Fruit fly (Drosophila melanogaster) whole organism, prepupa: ENCODE results near the gene CG15528.

Experiments
- Blimp-1 ChIP-seq: fragments of 200-800 bp; sonication (Bioruptor generic); optimal IDR thresholded peaks from 3 replicates; lab custom pipeline; 2017; ENCODE audit warnings: missing biosample characterization, missing genetic modification characterization, mild to moderate bottlenecking, moderate library complexity, missing genetic modification reagents
- CG10669 ChIP-seq: fragments of 200-800 bp; sonication (Bioruptor generic); optimal IDR thresholded peaks from 3 replicates; lab custom pipeline; 2018; ENCODE audit warnings: missing biosample characterization, mild to moderate bottlenecking, missing genetic modification characterization, moderate library complexity
- CG11294 ChIP-seq: fragments of 200-800 bp; sonication (Bioruptor generic); IDR thresholded peaks from 2 replicates; pipeline ENCODE4 v1.3.6; 2022; ENCODE audit warnings: missing biosample characterization, missing genetic modification characterization
- CG15336 ChIP-seq: fragments of 200-800 bp; sonication (Bioruptor generic); IDR thresholded peaks from 2 replicates; pipeline ENCODE4 v1.3.6; 2022; ENCODE audit warnings: missing biosample characterization, missing genetic modification characterization
- CG1621 ChIP-seq: fragments of 200-800 bp; sonication (Bioruptor generic); optimal IDR thresholded peaks from 3 replicates; lab custom pipeline; 2018; ENCODE audit warnings: missing biosample characterization, mild to moderate bottlenecking, missing genetic modification characterization
- CG16779 ChIP-seq: fragments of 200-800 bp; sonication (Bioruptor generic); optimal IDR thresholded peaks from 3 replicates; lab custom pipeline; 2017; ENCODE audit warnings: missing biosample characterization, mild to moderate bottlenecking, missing genetic modification characterization
- CG3032 ChIP-seq: fragments of 200-800 bp; optimal IDR thresholded peaks from 2 replicates; lab custom pipeline; 2019; ENCODE audit warnings: missing biosample characterization, mild to moderate bottlenecking, missing genetic modification characterization, moderate library complexity
- CG31627 ChIP-seq: fragments of 200-800 bp; sonication (Bioruptor generic); optimal IDR thresholded peaks from 3 replicates; lab custom pipeline; 2016; ENCODE audit warnings: missing biosample characterization, missing genetic modification characterization
- CG32006 ChIP-seq: fragments of 200-800 bp; sonication (Bioruptor generic); optimal IDR thresholded peaks from 3 replicates; lab custom pipeline; 2017; ENCODE audit warnings: missing biosample characterization, mild to moderate bottlenecking, missing genetic modification characterization
- CG34406 ChIP-seq: fragments of 200-800 bp; sonication (Bioruptor generic); optimal IDR thresholded peaks from 3 replicates; lab custom pipeline; 2016; ENCODE audit warnings: missing biosample characterization, missing genetic modification characterization
- CG4318 ChIP-seq: fragments of 200-800 bp; sonication (Bioruptor generic); optimal IDR thresholded peaks from 3 replicates; lab custom pipeline; 2017; ENCODE audit warnings: missing biosample characterization, mild to moderate bottlenecking, missing genetic modification characterization
- CG6163 ChIP-seq: fragments of 200-800 bp; sonication (Bioruptor generic); IDR thresholded peaks from 3 replicates; pipeline ENCODE4 v1.3.6; 2022; ENCODE audit warnings: missing biosample characterization, missing genetic modification characterization
- CG6276 ChIP-seq: fragments of 200-800 bp; sonication (Bioruptor generic); optimal IDR thresholded peaks from 2 replicates; lab custom pipeline; 2017; ENCODE audit warnings: missing biosample characterization, mild to moderate bottlenecking, missing genetic modification characterization
- CG6808 ChIP-seq: fragments of 200-800 bp; sonication (Bioruptor generic); optimal IDR thresholded peaks from 3 replicates; lab custom pipeline; 2017; ENCODE audit warnings: missing biosample characterization, missing genetic modification characterization, mild to moderate bottlenecking, moderate library complexity, missing genetic modification reagents
- CG6854 ChIP-seq: fragments of 200-800 bp; sonication (Bioruptor generic); optimal IDR thresholded peaks from 2 replicates; lab custom pipeline; 2017; ENCODE audit warnings: missing biosample characterization, mild to moderate bottlenecking, missing genetic modification characterization
- CG8119 ChIP-seq: fragments of 200-800 bp; sonication (Bioruptor generic); IDR thresholded peaks from 3 replicates; pipeline ENCODE4 v1.3.6; 2022; ENCODE audit warnings: missing biosample characterization, missing genetic modification characterization
- CG8632 ChIP-seq: fragments of 200-800 bp; sonication (Bioruptor generic); optimal IDR thresholded peaks from 3 replicates; lab custom pipeline; 2016; ENCODE audit warnings: missing biosample characterization, missing genetic modification characterization
- CG9139 ChIP-seq: fragments of 200-800 bp; sonication (Bioruptor generic); optimal IDR thresholded peaks from 3 replicates; lab custom pipeline; 2017; ENCODE audit warnings: missing biosample characterization, mild to moderate bottlenecking, missing genetic modification characterization
- Eip75B ChIP-seq: fragments of 200-800 bp; sonication (Bioruptor generic); optimal IDR thresholded peaks from 3 replicates; lab custom pipeline; 2016; ENCODE audit warnings: missing biosample characterization, missing genetic modification characterization
- Eip78C ChIP-seq: fragments of 200-800 bp; sonication (Bioruptor generic); peaks from one replicate; lab custom pipeline; 2016; ENCODE audit warnings: missing biosample characterization, missing genetic modification characterization
- Ets21C ChIP-seq: fragments of 200-800 bp; sonication (Bioruptor generic); optimal IDR thresholded peaks from 3 replicates; lab custom pipeline; 2016; ENCODE audit warnings: missing biosample characterization, missing genetic modification characterization
- Ets96B ChIP-seq: fragments of 200-800 bp; optimal IDR thresholded peaks from 2 replicates; lab custom pipeline; 2019; ENCODE audit warnings: missing biosample characterization, mild to moderate bottlenecking, missing genetic modification characterization, moderate library complexity
- Gug ChIP-seq: fragments of 200-800 bp; sonication (Bioruptor generic); IDR thresholded peaks from 2 replicates; pipeline ENCODE4 v1.3.6; 2022; ENCODE audit warnings: missing biosample characterization, missing genetic modification characterization
- Hr4 ChIP-seq: fragments of 200-800 bp; sonication (Bioruptor generic); optimal IDR thresholded peaks from 3 replicates; lab custom pipeline; 2016; ENCODE audit warnings: missing biosample characterization, missing genetic modification characterization
- Lpt ChIP-seq: fragments of 200-800 bp; sonication (Bioruptor generic); optimal IDR thresholded peaks from 3 replicates; lab custom pipeline; 2016; ENCODE audit warnings: missing biosample characterization, missing genetic modification characterization
- Sox102F ChIP-seq: fragments of 200-800 bp; sonication (Bioruptor generic); optimal IDR thresholded peaks from 2 replicates; lab custom pipeline; 2016; ENCODE audit warnings: missing biosample characterization, mild to moderate bottlenecking, missing genetic modification characterization
- Sox15 ChIP-seq: fragments of 200-800 bp; sonication (Bioruptor generic); optimal IDR thresholded peaks from 3 replicates; lab custom pipeline; 2016; ENCODE audit warnings: missing biosample characterization, missing genetic modification characterization
- acj6 ChIP-seq: fragments of 200-800 bp; sonication (Bioruptor generic); optimal IDR thresholded peaks from 3 replicates; lab custom pipeline; 2016; ENCODE audit warnings: missing biosample characterization, missing genetic modification characterization
- cyc ChIP-seq: fragments of 200-800 bp; sonication (Bioruptor generic); optimal IDR thresholded peaks from 3 replicates; lab custom pipeline; 2016; ENCODE audit warnings: missing biosample characterization, missing genetic modification characterization
- dsx ChIP-seq: fragments of 200-800 bp; optimal IDR thresholded peaks from 3 replicates; lab custom pipeline; 2019; ENCODE audit warnings: missing biosample characterization, mild to moderate bottlenecking, missing genetic modification characterization, moderate library complexity; ENCODE audit not compliant: poor library complexity, severe bottlenecking
- eg ChIP-seq: fragments of 200-800 bp; sonication (Bioruptor generic); IDR thresholded peaks from 3 replicates; pipeline ENCODE4 v1.3.6; 2022; ENCODE audit warnings: missing biosample characterization, missing genetic modification characterization
- fd59A ChIP-seq: fragments of 200-800 bp; sonication (Bioruptor generic); optimal IDR thresholded peaks from 2 replicates; lab custom pipeline; 2017; ENCODE audit warnings: missing biosample characterization, mild to moderate bottlenecking, missing genetic modification characterization, missing genetic modification reagents
- fd85E ChIP-seq: fragments of 200-800 bp; sonication (Bioruptor generic); optimal IDR thresholded peaks from 3 replicates; lab custom pipeline; 2016; ENCODE audit warnings: missing biosample characterization, missing genetic modification characterization
- spab ChIP-seq: fragments of 200-800 bp; sonication (Bioruptor generic); optimal IDR thresholded peaks from 2 replicates; lab custom pipeline; 2017; ENCODE audit warnings: missing biosample characterization, mild to moderate bottlenecking, missing genetic modification characterization, missing genetic modification reagents
- ss ChIP-seq, 2 experiments: fragments of 200-800 bp; sonication (Bioruptor generic); optimal IDR thresholded peaks; 2 replicates in 1 of 2; 3 replicates in 1 of 2; lab custom pipeline; 2017 to 2018; ENCODE audit warnings: mild to moderate bottlenecking in 2 of 2, missing biosample characterization in 2 of 2, missing genetic modification characterization in 2 of 2, moderate library complexity in 1 of 2
- svp ChIP-seq: fragments of 200-800 bp; sonication (Bioruptor generic); peaks from one replicate; lab custom pipeline; 2016; ENCODE audit warnings: missing biosample characterization, missing genetic modification characterization
- topi ChIP-seq: fragments of 200-800 bp; sonication (Bioruptor generic); optimal IDR thresholded peaks from 3 replicates; lab custom pipeline; 2016; ENCODE audit warnings: missing biosample characterization, missing genetic modification characterization
- vri ChIP-seq: fragments of 200-800 bp; sonication (Bioruptor generic); optimal IDR thresholded peaks from 3 replicates; lab custom pipeline; 2016; ENCODE audit warnings: missing biosample characterization, mild to moderate bottlenecking, missing genetic modification characterization

CG15528 gene

DNA sequence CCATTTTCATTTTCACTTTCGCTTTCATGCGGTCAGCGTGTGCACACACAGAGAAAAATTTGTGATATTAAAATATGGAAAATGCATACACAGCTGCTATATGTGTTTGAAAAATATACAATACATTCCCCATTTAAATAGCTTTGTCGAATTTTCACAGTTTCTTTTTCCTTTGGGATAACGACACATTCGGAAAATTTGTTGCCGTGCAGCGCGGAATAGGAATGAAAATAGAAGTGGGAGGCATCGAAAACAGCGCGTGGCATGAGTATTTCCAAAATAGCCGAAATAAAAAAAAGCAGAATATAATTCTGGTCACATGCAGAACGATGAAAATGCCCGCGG lies 40.8 kb upstream of the CG15528 start (continued):
- TF ChIP-seq CG9139 (GFP tag; lab: Kevin White, UChicago) (no peak), Ets21C (GFP tag; lab: Kevin White, UChicago) (peak; percentile 13), CG6808 (GFP tag; lab: Kevin White, UChicago) (no peak), CG4318 (GFP tag; lab: Kevin White, UChicago) (peak; percentile 62), cyc (GFP tag; lab: Kevin White, UChicago) (peak; percentile 41), CG15336 (peak; percentile 84), Ets96B (tag; lab: Kevin White, UChicago) (no peak)
- TF ChIP-seq, all 60 proteins: peak for 40

DNA sequence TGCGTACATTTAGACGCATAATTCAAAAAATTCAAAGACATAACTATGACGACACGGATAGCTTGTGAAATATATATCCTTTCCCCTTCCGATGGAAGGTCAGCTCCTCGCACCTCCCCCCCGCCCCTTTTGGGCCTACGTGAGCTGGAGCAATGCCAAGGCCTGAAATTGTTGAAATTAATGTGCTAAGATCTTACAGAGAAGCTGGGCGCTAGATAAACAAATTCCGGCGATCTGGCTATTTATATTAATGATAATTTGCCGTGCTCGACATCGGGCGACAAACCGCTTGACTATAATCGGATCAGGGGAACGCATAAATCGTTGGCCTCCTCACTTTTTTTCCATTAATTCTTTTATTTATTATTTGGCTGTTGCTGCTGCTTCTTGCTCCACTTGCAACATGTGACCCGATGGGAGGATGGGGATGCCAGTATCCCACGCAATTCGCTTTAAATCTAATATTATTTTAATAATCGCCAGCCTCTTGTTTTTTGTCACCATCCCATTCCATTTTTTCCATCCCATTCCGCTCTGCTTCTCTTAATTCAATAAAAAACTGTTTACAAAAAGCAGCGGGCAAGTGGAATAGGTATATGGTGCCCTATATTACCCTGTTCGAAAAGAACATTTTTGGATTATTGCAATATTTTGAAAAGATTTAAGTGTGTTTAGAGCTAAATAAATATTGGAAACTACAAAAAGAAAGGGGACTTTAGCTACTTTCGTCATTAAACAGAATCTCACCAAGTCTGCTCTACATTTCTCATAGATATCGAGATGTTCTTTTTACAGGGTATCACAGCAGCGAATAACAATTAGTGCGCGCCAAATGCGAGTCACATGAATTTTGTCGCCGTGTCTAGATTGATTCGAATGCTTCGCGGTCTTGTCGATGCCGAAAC lies 40.1 kb upstream of the CG15528 start:
- TF ChIP-seq dsx (no peak), CG34406 (GFP tag; lab: Kevin White, UChicago) (no peak), Eip75B (no peak), CG6854 (GFP tag; lab: Kevin White, UChicago) (no peak), CG3032 (tag; lab: Kevin White, UChicago) (no peak), fd59A (GFP tag; lab: Kevin White, UChicago) (no peak), fd85E (GFP tag; lab: Kevin White, UChicago) (no peak), acj6 (no peak), vri (no peak), CG11294 (no peak), CG8119 (GFP tag; lab: Robert Waterston, UW) (no peak), CG31627 (GFP tag; lab: Kevin White, UChicago) (no peak), CG8632 (GFP tag; lab: Kevin White, UChicago) (no peak), Sox102F (no peak), CG9139 (GFP tag; lab: Kevin White, UChicago) (no peak), CG6163 (GFP tag; lab: Robert Waterston, UW) (no peak), spab (GFP tag; lab: Kevin White, UChicago) (no peak), Sox15 (GFP tag; lab: Kevin White, UChicago) (no peak), svp (GFP tag; lab: Kevin White, UChicago) (no peak), topi (GFP tag; lab: Kevin White, UChicago) (no peak)

DNA sequence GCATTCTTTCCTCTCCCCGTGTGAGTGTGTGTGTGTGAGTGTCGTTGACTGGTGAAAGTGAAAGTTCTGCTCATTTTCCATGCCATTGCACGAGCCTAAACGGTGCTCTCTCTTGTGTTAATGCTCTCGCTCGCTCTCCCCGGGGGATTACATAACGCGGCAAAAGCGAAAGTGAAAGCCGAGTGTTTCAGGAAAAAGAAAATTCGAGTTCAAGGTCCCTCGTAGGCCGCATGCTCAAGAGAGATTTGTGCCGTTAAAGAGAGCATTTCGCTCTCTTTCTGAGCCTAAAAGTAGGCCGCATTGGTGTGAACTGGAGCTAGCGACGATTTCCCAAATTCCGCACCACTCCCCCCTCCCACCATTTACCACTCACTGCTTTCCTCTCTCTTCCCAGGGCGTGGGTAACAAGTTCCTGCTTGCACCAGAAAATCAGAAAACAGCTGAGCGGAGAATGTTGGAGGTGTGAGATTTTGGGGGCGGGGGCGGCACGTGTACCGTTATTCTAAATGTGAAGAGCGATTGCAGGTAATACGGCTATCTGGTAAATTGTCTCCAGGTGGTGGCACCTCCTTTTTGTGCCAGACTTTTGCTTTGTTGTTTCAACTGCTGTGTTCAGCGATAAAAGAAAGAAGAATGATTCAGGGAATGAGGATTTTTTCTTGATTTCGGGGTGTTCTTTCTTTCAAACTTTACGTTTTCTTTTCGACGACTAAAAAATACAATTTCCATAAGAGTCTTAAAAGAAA lies 38.5 kb upstream of the CG15528 start:
- TF ChIP-seq CG1621 (tag; lab: Kevin White, UChicago) (peak; percentile 7), CG10669 (no peak), CG16779 (tag; lab: Kevin White, UChicago) (peak; percentile 21), CG32006 (GFP tag; lab: Kevin White, UChicago) (peak; percentile 24), spab (GFP tag; lab: Kevin White, UChicago) (peak; percentile 2), CG6808 (GFP tag; lab: Kevin White, UChicago) (peak; percentile 20), Eip75B (peak; percentile 53), dsx (peak; percentile 12), ss (GFP tag; optimal IDR thresholded peaks at IDR 0.05; lab: Kevin White, UChicago) (peak in 1 of 2 experiments; percentile 62), CG9139 (GFP tag; lab: Kevin White, UChicago) (peak; percentile 26), Eip78C (GFP tag; lab: Kevin White, UChicago) (peak; percentile 22), CG3032 (tag; lab: Kevin White, UChicago) (peak; percentile 18), CG6163 (GFP tag; lab: Robert Waterston, UW) (peak; percentile 51; the same call in 2 of the 3 replicates), CG6276 (peak; percentile 14), Ets21C (GFP tag; lab: Kevin White, UChicago) (no peak), Ets96B (tag; lab: Kevin White, UChicago) (peak; percentile 20), Hr4 (no peak), fd59A (GFP tag; lab: Kevin White, UChicago) (no peak), Gug (no peak), Lpt (GFP tag; lab: Kevin White, UChicago) (no peak), Blimp-1 (peak; percentile 66), eg (GFP tag; lab: Robert Waterston, UW) (0 out of 3 replicates have a peak, but pooled peaks have one; percentile 29)
